Worm (Caenorhabditis elegans) whole organism, L4 larva: ENCODE measurements around the gene ulp-4.

ENCODE experiments used
- ces-1 ChIP-seq: fragments of 150-350 bp; sonication (generic microtip); optimal IDR thresholded peaks from 4 replicates; lab custom pipeline; 2014; ENCODE audit warnings: missing biosample characterization, missing genetic modification reagents, missing genetic modification characterization
- daf-12 ChIP-seq: fragments of 150-350 bp; optimal IDR thresholded peaks from 2 replicates; lab custom pipeline; 2014; ENCODE audit warnings: missing biosample characterization, missing genetic modification reagents, missing genetic modification characterization
- fkh-10 ChIP-seq: fragments of 150-350 bp; optimal IDR thresholded peaks from 2 replicates; lab custom pipeline; 2014; ENCODE audit warnings: missing biosample characterization, missing genetic modification reagents, missing genetic modification characterization
- zip-2 ChIP-seq: fragments of 150-350 bp; optimal IDR thresholded peaks from 2 replicates; lab custom pipeline; 2014; ENCODE audit warnings: missing biosample characterization, missing genetic modification characterization

DNA sequence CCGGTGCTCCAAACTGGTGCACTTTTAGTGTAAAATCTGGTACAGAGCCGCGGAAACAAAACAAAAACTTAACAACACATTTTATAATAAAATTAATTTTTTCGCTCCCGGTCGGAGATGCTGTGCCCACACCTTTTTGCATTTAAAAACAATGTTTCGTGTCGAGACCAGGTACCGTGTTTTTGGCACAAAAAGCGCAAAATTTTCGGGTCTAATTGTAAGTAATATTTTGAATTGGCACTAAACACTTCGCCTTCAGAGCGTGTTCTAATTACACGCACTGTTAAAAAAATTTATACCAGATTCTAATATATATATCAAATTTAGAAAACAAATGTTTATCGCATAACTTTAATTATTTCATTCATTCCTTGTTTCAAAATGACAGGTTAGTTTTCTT is 51.7 kb downstream of the ulp-4 start, which contains the start of gene dylt-3:
- no peak for TF ChIP-seq fkh-10 (GFP tag; lab: Kevin White, UChicago)
- TF ChIP-seq daf-12 (tag; lab: Kevin White, UChicago), result no peak
- TF ChIP-seq zip-2 (tag; lab: Kevin White, UChicago), result no peak
- TF ChIP-seq ces-1 (GFP tag; lab: Kevin White, UChicago), result no peak
